Fruit fly (Drosophila melanogaster): ENCODE data around the gene CG43861.
A peak's percentile ranks its signal among the peaks of the same experiment; 100 is the strongest.

Gene CG43861

dm6 chr2L:19935085-19935846 lies 81.8 kb downstream of the CG43861 start (continued):
- TF ChIP-seq CG18011 (GFP tag; optimal IDR thresholded peaks at IDR 0.05) (no peak), gce (GFP tag; IDR thresholded peaks at IDR 0.05) (0 out of 3 replicates have a peak, but pooled peaks have one; percentile 45), CG3163 (GFP tag; optimal IDR thresholded peaks at IDR 0.05) (peak; percentile 16), Hmx (GFP tag; optimal IDR thresholded peaks at IDR 0.05) (no peak), CG31388 (GFP tag; optimal IDR thresholded peaks at IDR 0.05) (no peak), gt (GFP tag; IDR thresholded peaks at IDR 0.05) (no peak), D19A (tag; optimal IDR thresholded peaks at IDR 0.05) (no peak), ranshi (GFP tag; IDR thresholded peaks at IDR 0.05) (no peak; the same call in 1 of the 2 replicates), zen (tag; optimal IDR thresholded peaks at IDR 0.05) (no peak), wek (GFP tag; optimal IDR thresholded peaks at IDR 0.05) (peak; percentile 41), sob (GFP tag; IDR thresholded peaks at IDR 0.05) (peak; percentile 70), CG7987 (GFP tag; optimal IDR thresholded peaks at IDR 0.05) (peak; percentile 84), CG5245 (GFP tag; optimal IDR thresholded peaks at IDR 0.05) (no peak), CG13624 (GFP tag; optimal IDR thresholded peaks at IDR 0.05) (no peak), CG4730 (GFP tag; IDR thresholded peaks at IDR 0.05) (no peak), bowl (GFP tag; IDR thresholded peaks at IDR 0.05) (no peak; the same call in 1 of the 2 replicates), stc (GFP tag; IDR thresholded peaks at IDR 0.05) (no peak; the same call in 1 of the 2 replicates), CG12299 (tag; optimal IDR thresholded peaks at IDR 0.05) (no peak), BEAF-32 (GFP tag; optimal IDR thresholded peaks at IDR 0.05) (no peak), dpn (GFP tag; optimal IDR thresholded peaks at IDR 0.05) (no peak), Scr (GFP tag; IDR thresholded peaks at IDR 0.05; ENCODE audit: partially characterized antibody) (peak; percentile 40; the same call in 1 of the 2 replicates), H15 (GFP tag; IDR thresholded peaks at IDR 0.05) (no peak), Lim3 (GFP tag; IDR thresholded peaks at IDR 0.05) (no peak), HLHmδ (GFP tag; optimal IDR thresholded peaks at IDR 0.05) (peak; percentile 81), CG14014 (GFP tag; IDR thresholded peaks at IDR 0.05) (peak; percentile 23; the same call in 1 of the 2 replicates), Gsc (GFP tag; IDR thresholded peaks at IDR 0.05) (no peak), kni (GFP tag; optimal IDR thresholded peaks at IDR 0.05) (peak; percentile 50), emc (GFP tag; optimal IDR thresholded peaks at IDR 0.05) (no peak), Mrtf (GFP tag; IDR thresholded peaks at IDR 0.05) (no peak), crp (GFP tag; optimal IDR thresholded peaks at IDR 0.05) (no peak), CG15601 (tag; optimal IDR thresholded peaks at IDR 0.05) (no peak), Vsx1 (GFP tag; optimal IDR thresholded peaks at IDR 0.05) (no peak), CG16815 (GFP tag; optimal IDR thresholded peaks at IDR 0.05) (no peak), cg (GFP tag; optimal IDR thresholded peaks at IDR 0.05) (peak; percentile 45), CG17385 (GFP tag; optimal IDR thresholded peaks at IDR 0.05) (peak; percentile 32), CG12391 (tag; optimal IDR thresholded peaks at IDR 0.05) (no peak), slbo (GFP tag; IDR thresholded peaks at IDR 0.05) (peak; percentile 44), tio (GFP tag; optimal IDR thresholded peaks at IDR 0.05) (no peak), Meics (GFP tag; optimal IDR thresholded peaks at IDR 0.05) (peak; percentile 14), CG30020 (tag; optimal IDR thresholded peaks at IDR 0.05) (no peak)

- TF ChIP-seq Blimp-1 (GFP tag; optimal IDR thresholded peaks at IDR 0.05) = peak; percentile 54
- TF ChIP-seq cad (GFP tag; optimal IDR thresholded peaks at IDR 0.05) = no peak
- no peak for TF ChIP-seq gt (GFP tag; IDR thresholded peaks at IDR 0.05)
- no peak for TF ChIP-seq CG30431 (GFP tag; optimal IDR thresholded peaks at IDR 0.05)
- no peak for TF ChIP-seq CG15514 (GFP tag; optimal IDR thresholded peaks at IDR 0.05)
- TF ChIP-seq sd (tag; optimal IDR thresholded peaks at IDR 0.05) = peak; percentile 83
- TF ChIP-seq CG1529 (GFP tag; optimal IDR thresholded peaks at IDR 0.05) = no peak
- no peak for TF ChIP-seq CG8388 (GFP tag; optimal IDR thresholded peaks at IDR 0.05)
- TF ChIP-seq Jarid2 (GFP tag; optimal IDR thresholded peaks at IDR 0.05) = no peak
- TF ChIP-seq exex (tag; optimal IDR thresholded peaks at IDR 0.05) = peak; percentile 15
- TF ChIP-seq Med (GFP tag) = no peak
- no peak for TF ChIP-seq zf30C (GFP tag; optimal IDR thresholded peaks at IDR 0.05)
Measured at dm6 chr2L:19932523-19932922, 84.6 kb downstream of the CG43861 start.

Measured in whole organism, embryonic.